Fruit fly (Drosophila melanogaster): ENCODE measurements around the gene bocks.
A peak's percentile ranks its signal among the peaks of the same experiment; 100 is the strongest.

Gene bocks

dm6 chr3R:9600558-9600959 is 9.8 kb upstream of the bocks start (continued):
- TF ChIP-seq Atf3 (GFP tag; optimal IDR thresholded peaks at IDR 0.05) (no peak), wek (GFP tag; optimal IDR thresholded peaks at IDR 0.05) (peak; percentile 31), grau (tag; optimal IDR thresholded peaks at IDR 0.05) (peak; percentile 63), lola (GFP tag; optimal IDR thresholded peaks at IDR 0.05) (peak in 1 of 3 experiments; percentile 8), lilli (GFP tag; optimal IDR thresholded peaks at IDR 0.05) (peak; percentile 25), CG12299 (tag; optimal IDR thresholded peaks at IDR 0.05) (no peak), Abd-B (GFP tag; optimal IDR thresholded peaks at IDR 0.05) (no peak), salm (tag; optimal IDR thresholded peaks at IDR 0.05) (peak; percentile 15), CG8388 (GFP tag; optimal IDR thresholded peaks at IDR 0.05) (peak; percentile 8), CG5245 (GFP tag; optimal IDR thresholded peaks at IDR 0.05) (peak; percentile 6), CG9817 (tag; optimal IDR thresholded peaks at IDR 0.05) (no peak), Neu2 (GFP tag; optimal IDR thresholded peaks at IDR 0.05; ENCODE audit: borderline replicate concordance) (no peak), Fer1 (GFP tag; optimal IDR thresholded peaks at IDR 0.05) (peak; percentile 68), Blimp-1 (GFP tag; optimal IDR thresholded peaks at IDR 0.05) (peak; percentile 41), onecut (GFP tag; IDR thresholded peaks at IDR 0.05) (no peak), CG12659 (GFP tag; optimal IDR thresholded peaks at IDR 0.05) (peak; percentile 42), Aef1 (GFP tag; IDR thresholded peaks at IDR 0.05) (peak; percentile 26; the same call in 1 of the 3 replicates), Jarid2 (GFP tag; optimal IDR thresholded peaks at IDR 0.05) (peak; percentile 26), zen (tag; optimal IDR thresholded peaks at IDR 0.05) (peak; percentile 6), CG12391 (tag; optimal IDR thresholded peaks at IDR 0.05) (peak; percentile 22), Asciz (GFP tag; optimal IDR thresholded peaks at IDR 0.05) (peak; percentile 63), dmrt11E (tag; optimal IDR thresholded peaks at IDR 0.05) (peak; percentile 39), CG18619 (GFP tag; optimal IDR thresholded peaks at IDR 0.05) (peak; percentile 54), stc (GFP tag; IDR thresholded peaks at IDR 0.05) (0 out of 2 replicates have a peak, but pooled peaks have one; percentile 37), CG4730 (GFP tag; IDR thresholded peaks at IDR 0.05) (peak; percentile 5; the same call in 1 of the 2 replicates), Ptx1 (GFP tag; IDR thresholded peaks at IDR 0.05) (peak; percentile 13; the same call in 1 of the 2 replicates), CG2678 (tag; optimal IDR thresholded peaks at IDR 0.05) (peak; percentile 86), Chrac-16 (GFP tag; optimal IDR thresholded peaks at IDR 0.05) (no peak), grn (GFP tag; optimal IDR thresholded peaks at IDR 0.05) (peak; percentile 85), hkb (optimal IDR thresholded peaks at IDR 0.05) (no peak), hkb (GFP tag; IDR thresholded peaks at IDR 0.05) (peak; percentile 59), lmd (GFP tag; IDR thresholded peaks at IDR 0.05) (peak; percentile 30; the same call in 1 of the 2 replicates), pros (GFP tag; optimal IDR thresholded peaks at IDR 0.05) (no peak), NFAT (GFP tag; IDR thresholded peaks at IDR 0.05) (peak; percentile 40; the same call in 1 of the 2 replicates), B-H1 (GFP tag; IDR thresholded peaks at IDR 0.05) (peak; percentile 27; the same call in 1 of the 3 replicates), Sox100B (GFP tag; optimal IDR thresholded peaks at IDR 0.05) (peak; percentile 51), gem (tag; optimal IDR thresholded peaks at IDR 0.05) (peak; percentile 57), CG10979 (tag; optimal IDR thresholded peaks at IDR 0.05) (peak; percentile 13), Deaf1 (tag; optimal IDR thresholded peaks at IDR 0.05) (peak; percentile 36), CG17612 (GFP tag; IDR thresholded peaks at IDR 0.05) (0 out of 2 replicates have a peak, but pooled peaks have one; percentile 12), Fer3 (tag; optimal IDR thresholded peaks at IDR 0.05) (peak; percentile 34), CG9727 (GFP tag; optimal IDR thresholded peaks at IDR 0.05) (peak; percentile 72), slbo (GFP tag; IDR thresholded peaks at IDR 0.05) (peak; percentile 67), CG11723 (GFP tag; optimal IDR thresholded peaks at IDR 0.05) (peak; percentile 2), CG32532 (GFP tag; IDR thresholded peaks at IDR 0.05) (peak; percentile 57), pzg (GFP tag; optimal IDR thresholded peaks at IDR 0.05) (no peak), trem (tag; optimal IDR thresholded peaks at IDR 0.05) (peak; percentile 4), gsb-n (tag; optimal IDR thresholded peaks at IDR 0.05) (peak; percentile 16), CG1233 (GFP tag; optimal IDR thresholded peaks at IDR 0.05) (peak; percentile 53), CG6683 (GFP tag; optimal IDR thresholded peaks at IDR 0.05) (peak; percentile 26)

Data from whole organism, embryonic.